Worm (Caenorhabditis elegans): ENCODE data around the gene F46F5.7.

ce11 chrII:814737-815136, 5.7 kb downstream of the F46F5.7 start, which contains the start of gene msrp-3:
- no peak for TF ChIP-seq snpc-4 (tag; optimal IDR thresholded peaks at IDR 0.05)
- no peak for TF ChIP-seq ama-1 (optimal IDR thresholded peaks at IDR 0.05)
- no peak for TF ChIP-seq nhr-76 (tag; optimal IDR thresholded peaks at IDR 0.05)
- no peak for TF ChIP-seq fos-1 (tag; optimal IDR thresholded peaks at IDR 0.05)
- TF ChIP-seq egl-5 (tag; optimal IDR thresholded peaks at IDR 0.05) = no peak
- no peak for TF ChIP-seq elt-1 (tag; optimal IDR thresholded peaks at IDR 0.05)
- no peak for TF ChIP-seq ZK546.5 (tag; optimal IDR thresholded peaks at IDR 0.05)
